Fruit fly (Drosophila melanogaster): ENCODE data around the gene CG17260.

The CG17260 gene

DNA sequence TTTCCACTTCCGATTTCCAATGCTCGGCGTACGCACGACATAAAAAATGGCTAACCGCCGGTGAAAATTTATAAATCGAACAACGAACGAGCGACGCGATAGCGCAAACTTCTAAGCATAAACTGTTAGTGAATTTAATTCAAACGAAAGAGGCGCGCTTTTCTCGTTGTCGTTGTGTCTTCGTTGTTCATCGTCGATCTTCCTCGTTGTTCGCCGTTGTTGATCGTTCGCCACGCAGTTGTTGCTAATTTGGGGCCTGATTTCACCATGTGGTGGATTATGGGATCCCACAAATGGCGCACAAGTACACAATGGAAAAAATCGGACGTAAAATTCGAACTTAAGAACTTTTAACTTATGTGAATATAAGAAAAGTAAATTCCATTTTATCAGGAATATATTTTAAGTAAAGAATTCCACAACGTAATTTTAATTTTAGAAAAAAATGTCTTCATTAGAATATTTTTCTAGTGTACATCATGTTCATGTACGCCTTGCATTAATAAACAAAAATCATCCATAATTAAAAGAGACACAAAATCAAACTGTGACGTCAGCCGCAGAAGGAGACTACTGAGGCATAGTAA lies 49.4 kb downstream of the CG17260 start (continued):
- 0 out of 2 replicates have a peak, but pooled peaks have one; percentile 34 for TF ChIP-seq CG43689 (GFP tag; IDR thresholded peaks at IDR 0.05)
- peak; percentile 27 to 43 for TF ChIP-seq Pdp1 (GFP tag; optimal IDR thresholded peaks at IDR 0.05)
- TF ChIP-seq CG2712 (tag; optimal IDR thresholded peaks at IDR 0.05): peak; percentile 75
- TF ChIP-seq cwo (GFP tag; optimal IDR thresholded peaks at IDR 0.05): peak; percentile 76
- peak; percentile 79 for TF ChIP-seq CG12391 (tag; optimal IDR thresholded peaks at IDR 0.05)
- TF ChIP-seq wdn (GFP tag; IDR thresholded peaks at IDR 0.05): no peak
- TF ChIP-seq HmgD (GFP tag; optimal IDR thresholded peaks at IDR 0.05): no peak
- TF ChIP-seq CG34376 (GFP tag; optimal IDR thresholded peaks at IDR 0.05): peak; percentile 5
- peak; percentile 50 for TF ChIP-seq Vsx1 (GFP tag; optimal IDR thresholded peaks at IDR 0.05)
- peak; percentile 83 for TF ChIP-seq CG32532 (GFP tag; IDR thresholded peaks at IDR 0.05)
- no peak for TF ChIP-seq ash1 (GFP tag; optimal IDR thresholded peaks at IDR 0.05)
- TF ChIP-seq Xbp1 (GFP tag; optimal IDR thresholded peaks at IDR 0.05): peak; percentile 63
- peak; percentile 79 for TF ChIP-seq Dbx (GFP tag; IDR thresholded peaks at IDR 0.05)
- TF ChIP-seq CG1832 (GFP tag; optimal IDR thresholded peaks at IDR 0.05): no peak
- TF ChIP-seq onecut (GFP tag; IDR thresholded peaks at IDR 0.05): no peak
- peak; percentile 31 for TF ChIP-seq slou (GFP tag; optimal IDR thresholded peaks at IDR 0.05)
- peak; percentile 49 for TF ChIP-seq Bteb2 (GFP tag; optimal IDR thresholded peaks at IDR 0.05)
- no peak for TF ChIP-seq Dip2 (GFP tag; IDR thresholded peaks at IDR 0.05)
- TF ChIP-seq Mrtf (GFP tag; IDR thresholded peaks at IDR 0.05): no peak
- TF ChIP-seq CG1233 (GFP tag; optimal IDR thresholded peaks at IDR 0.05): peak; percentile 32
- TF ChIP-seq pho (GFP tag; optimal IDR thresholded peaks at IDR 0.05): peak; percentile 49
- TF ChIP-seq tap (tag; optimal IDR thresholded peaks at IDR 0.05): peak; percentile 66
- TF ChIP-seq Hmr (GFP tag; optimal IDR thresholded peaks at IDR 0.05): peak; percentile 76
- no peak for TF ChIP-seq pita (GFP tag; optimal IDR thresholded peaks at IDR 0.05)
- peak; percentile 71 for TF ChIP-seq HmgZ (tag; optimal IDR thresholded peaks at IDR 0.05)
- peak; percentile 59 for TF ChIP-seq vfl (GFP tag; optimal IDR thresholded peaks at IDR 0.05)
- no peak for TF ChIP-seq odd (GFP tag; optimal IDR thresholded peaks at IDR 0.05)
- TF ChIP-seq CG2199 (GFP tag; IDR thresholded peaks at IDR 0.05): no peak
- no peak for TF ChIP-seq mirr (GFP tag; optimal IDR thresholded peaks at IDR 0.05)
- TF ChIP-seq CG8924 (tag; optimal IDR thresholded peaks at IDR 0.05): peak; percentile 79
- TF ChIP-seq CG10431 (GFP tag; optimal IDR thresholded peaks at IDR 0.05): no peak
- TF ChIP-seq Eip74EF (GFP tag; optimal IDR thresholded peaks at IDR 0.05): peak in 1 of 2 experiments; percentile 60
- TF ChIP-seq Dek (tag; optimal IDR thresholded peaks at IDR 0.05): peak; percentile 69

Measured in whole organism, embryonic.